Worm (Caenorhabditis elegans) whole organism, mixed stage, embryonic: ENCODE results near the gene bmk-1.

ENCODE experiments used
- M03D4.4 ChIP-seq: sonication (generic microtip); optimal IDR thresholded peaks from 2 replicates; lab custom pipeline; 2017; ENCODE audit warnings: mild to moderate bottlenecking, missing genetic modification characterization, missing compliant biosample characterization
- bed-3 ChIP-seq: fragments of 200-800 bp; sonication (Bioruptor generic); optimal IDR thresholded peaks from 3 replicates; lab custom pipeline; 2018; ENCODE audit warnings: mild to moderate bottlenecking, missing genetic modification characterization, moderate library complexity, missing compliant biosample characterization
- blmp-1 ChIP-seq: fragments of 150-350 bp; optimal IDR thresholded peaks from 2 replicates; lab custom pipeline; 2014; ENCODE audit warnings: missing biosample characterization, missing genetic modification characterization
- ceh-39 ChIP-seq: fragments of 150-350 bp; optimal IDR thresholded peaks from 2 replicates; lab custom pipeline; 2014; ENCODE audit warnings: missing biosample characterization, missing genetic modification characterization
- ceh-43 ChIP-seq: fragments of 200-800 bp; sonication (Bioruptor generic); optimal IDR thresholded peaks from 2 replicates; lab custom pipeline; 2018; ENCODE audit warnings: mild to moderate bottlenecking, missing genetic modification characterization, moderate library complexity, missing compliant biosample characterization
- ceh-83 ChIP-seq: fragments of 200-800 bp; sonication (Bioruptor generic); optimal IDR thresholded peaks from 2 replicates; lab custom pipeline; 2018; ENCODE audit warnings: mild to moderate bottlenecking, missing genetic modification characterization, missing compliant biosample characterization
- ces-1 ChIP-seq: fragments of 150-350 bp; optimal IDR thresholded peaks from 2 replicates; lab custom pipeline; 2014; ENCODE audit warnings: missing biosample characterization, missing genetic modification reagents, missing genetic modification characterization
- cnd-1 ChIP-seq: fragments of 200-800 bp; sonication (Bioruptor generic); optimal IDR thresholded peaks from 2 replicates; lab custom pipeline; 2018; ENCODE audit warnings: mild to moderate bottlenecking, missing genetic modification characterization, missing compliant biosample characterization
- drap-1 ChIP-seq: fragments of 200-800 bp; sonication (Bioruptor generic); optimal IDR thresholded peaks from 3 replicates; lab custom pipeline; 2018; ENCODE audit warnings: mild to moderate bottlenecking, missing genetic modification characterization, missing compliant biosample characterization
- elt-1 ChIP-seq: sonication (generic microtip); optimal IDR thresholded peaks from 2 replicates; lab custom pipeline; 2017; ENCODE audit warnings: missing genetic modification characterization, mild to moderate bottlenecking, missing compliant biosample characterization, antibody characterized with exemption, moderate library complexity, borderline replicate concordance; ENCODE audit not compliant: insufficient read depth
- elt-3 ChIP-seq: fragments of 150-350 bp; optimal IDR thresholded peaks from 2 replicates; lab custom pipeline; 2014; ENCODE audit warnings: missing biosample characterization, missing genetic modification characterization
- ham-2 ChIP-seq: fragments of 200-800 bp; sonication (Bioruptor generic); optimal IDR thresholded peaks from 2 replicates; lab custom pipeline; 2018; ENCODE audit warnings: mild to moderate bottlenecking, missing genetic modification characterization, missing compliant biosample characterization
- hlh-1 ChIP-seq: fragments of 150-350 bp; optimal IDR thresholded peaks from 2 replicates; lab custom pipeline; 2014; ENCODE audit warnings: missing biosample characterization, missing genetic modification reagents, missing genetic modification characterization
- lin-13 ChIP-seq: fragments of 150-350 bp; optimal IDR thresholded peaks from 2 replicates; lab custom pipeline; 2014; ENCODE audit warnings: missing biosample characterization, missing genetic modification characterization
- lin-32 ChIP-seq: fragments of 200-800 bp; sonication (Bioruptor generic); optimal IDR thresholded peaks from 2 replicates; lab custom pipeline; 2018; ENCODE audit warnings: mild to moderate bottlenecking, missing genetic modification characterization, missing compliant biosample characterization
- lsy-2 ChIP-seq: fragments of 150-350 bp; optimal IDR thresholded peaks from 2 replicates; lab custom pipeline; 2014; ENCODE audit warnings: missing biosample characterization, missing genetic modification characterization
- mep-1 ChIP-seq: fragments of 150-350 bp; optimal IDR thresholded peaks from 2 replicates; lab custom pipeline; 2017; ENCODE audit warnings: missing biosample characterization, missing genetic modification reagents, missing genetic modification characterization, inconsistent platforms
- mls-2 ChIP-seq: sonication (generic microtip); optimal IDR thresholded peaks from 2 replicates; lab custom pipeline; 2016; ENCODE audit warnings: mild to moderate bottlenecking, missing genetic modification characterization, moderate library complexity, missing compliant biosample characterization
- nhr-2 ChIP-seq: fragments of 150-350 bp; optimal IDR thresholded peaks from 2 replicates; lab custom pipeline; 2014; ENCODE audit warnings: missing biosample characterization, missing genetic modification characterization
- nhr-237 ChIP-seq: fragments of 150-350 bp; optimal IDR thresholded peaks from 2 replicates; lab custom pipeline; 2014; ENCODE audit warnings: missing biosample characterization, missing genetic modification characterization
- nhr-76 ChIP-seq: sonication (generic microtip); optimal IDR thresholded peaks from 2 replicates; lab custom pipeline; 2017; ENCODE audit warnings: missing biosample characterization, missing genetic modification characterization
- sptf-1 ChIP-seq: sonication (generic microtip); optimal IDR thresholded peaks from 2 replicates; lab custom pipeline; 2017; ENCODE audit warnings: mild to moderate bottlenecking, missing genetic modification characterization, moderate library complexity, missing compliant biosample characterization
- unc-39 ChIP-seq: fragments of 150-350 bp; optimal IDR thresholded peaks from 2 replicates; lab custom pipeline; 2014; ENCODE audit warnings: missing biosample characterization, missing genetic modification characterization
- unc-62 ChIP-seq: fragments of 150-350 bp; optimal IDR thresholded peaks from 2 replicates; lab custom pipeline; 2014; ENCODE audit warnings: missing biosample characterization, missing genetic modification reagents, missing genetic modification characterization
- zip-8 ChIP-seq: fragments of 150-350 bp; optimal IDR thresholded peaks from 2 replicates; lab custom pipeline; 2014; ENCODE audit warnings: missing biosample characterization, missing genetic modification characterization
- ztf-11 ChIP-seq: fragments of 150-350 bp; optimal IDR thresholded peaks from 2 replicates; lab custom pipeline; 2014; ENCODE audit warnings: missing biosample characterization, missing genetic modification characterization

bmk-1 gene

ce11 chrV:14501136-14501535 is 44.4 kb upstream of the bmk-1 start, which contains the start of gene R02D5.24:
Gene R02D5.24 (plus strand): TSS chrV:14501340.
- TF ChIP-seq M03D4.4 (no peak), hlh-1 (tag; lab: Kevin White, UChicago) (peak; percentile 10), lin-13 (tag; lab: Kevin White, UChicago) (no peak), bed-3 (GFP tag; lab: Kevin White, UChicago) (no peak), cnd-1 (tag; lab: Kevin White, UChicago) (peak; percentile 56), sptf-1 (tag; lab: Kevin White, UChicago) (peak; percentile 32), nhr-2 (tag; lab: Kevin White, UChicago) (peak; percentile 99), ztf-11 (tag; lab: Kevin White, UChicago) (no peak), drap-1 (GFP tag; lab: Kevin White, UChicago) (peak; percentile 73), lsy-2 (tag; lab: Kevin White, UChicago) (no peak), zip-8 (tag; lab: Kevin White, UChicago) (peak; percentile 81), ceh-43 (no peak)

- TF ChIP-seq ces-1 (peak; percentile 15), ceh-39 (tag; lab: Kevin White, UChicago) (no peak), M03D4.4 (no peak), unc-62 (GFP tag; lab: Kevin White, UChicago) (no peak)
Measured at ce11 chrV:14500554-14500953, 43.8 kb upstream of the bmk-1 start.

ce11 chrV:14499074-14499864 is 42.5 kb upstream of the bmk-1 start:
- TF ChIP-seq lsy-2 (tag; lab: Kevin White, UChicago), result no peak
- peak; percentile 23 for TF ChIP-seq drap-1 (GFP tag; lab: Kevin White, UChicago)

- TF ChIP-seq ces-1 (peak; percentile 8), nhr-237 (tag; lab: Kevin White, UChicago) (no peak), mls-2 (tag; lab: Kevin White, UChicago) (peak; percentile 50), lin-13 (tag; lab: Kevin White, UChicago) (peak; percentile 51), cnd-1 (tag; lab: Kevin White, UChicago) (peak; percentile 22), mep-1 (tag; lab: Kevin White, UChicago) (peak; percentile 52), lsy-2 (tag; lab: Kevin White, UChicago) (no peak), elt-1 (tag; lab: Kevin White, UChicago) (no peak), nhr-2 (tag; lab: Kevin White, UChicago) (peak; percentile 84), ham-2 (GFP tag; lab: Kevin White, UChicago) (peak; percentile 63), unc-62 (GFP tag; lab: Kevin White, UChicago) (no peak), sptf-1 (tag; lab: Kevin White, UChicago) (peak; percentile 46)
Measured at ce11 chrV:14498204-14498603, 41.4 kb upstream of the bmk-1 start.

ce11 chrV:14496446-14496845 is 39.7 kb upstream of the bmk-1 start:
- no peak for TF ChIP-seq ceh-83 (GFP tag; lab: Kevin White, UChicago)
- no peak for TF ChIP-seq lsy-2 (tag; lab: Kevin White, UChicago)
- no peak for TF ChIP-seq mls-2 (tag; lab: Kevin White, UChicago)
- no peak for TF ChIP-seq ceh-39 (tag; lab: Kevin White, UChicago)
- TF ChIP-seq lin-32, result no peak
- peak; percentile 86 for TF ChIP-seq ces-1
- TF ChIP-seq drap-1 (GFP tag; lab: Kevin White, UChicago), result peak; percentile 51
- peak; percentile 27 for TF ChIP-seq unc-62 (GFP tag; lab: Kevin White, UChicago)
- TF ChIP-seq bed-3 (GFP tag; lab: Kevin White, UChicago), result no peak
- no peak for TF ChIP-seq nhr-76
- TF ChIP-seq blmp-1, result no peak

- TF ChIP-seq ham-2 (GFP tag; lab: Kevin White, UChicago) (no peak), elt-1 (tag; lab: Kevin White, UChicago) (peak; percentile 25), ceh-83 (GFP tag; lab: Kevin White, UChicago) (no peak), blmp-1 (peak; percentile 89), elt-3 (no peak), ceh-43 (no peak), mls-2 (tag; lab: Kevin White, UChicago) (no peak), sptf-1 (tag; lab: Kevin White, UChicago) (no peak), lin-32 (no peak), unc-39 (tag; lab: Kevin White, UChicago) (no peak)
Measured at ce11 chrV:14495493-14495892, 38.7 kb upstream of the bmk-1 start.
